Worm (Caenorhabditis elegans): ENCODE data around the gene C39B5.6.

ce11 chrIII:2150555-2150954, 47.3 kb upstream of the C39B5.6 start:
- TF ChIP-seq unc-62 (GFP tag; optimal IDR thresholded peaks at IDR 0.05): no peak
- no peak for TF ChIP-seq fos-1 (tag; optimal IDR thresholded peaks at IDR 0.05)
- no peak for TF ChIP-seq mdl-1 (tag; optimal IDR thresholded peaks at IDR 0.05)
- no peak for TF ChIP-seq zag-1 (tag; optimal IDR thresholded peaks at IDR 0.05)
- no peak for TF ChIP-seq egl-27 (tag; optimal IDR thresholded peaks at IDR 0.05)
- no peak for TF ChIP-seq nhr-76 (tag; optimal IDR thresholded peaks at IDR 0.05)
- TF ChIP-seq nhr-237 (tag; optimal IDR thresholded peaks at IDR 0.05): no peak
